Worm (Caenorhabditis elegans) whole organism, midembryonic: ENCODE results near the gene col-125.

Experiments used
- T22C8.4 ChIP-seq: fragments of 200-800 bp; sonication (Bioruptor generic); IDR thresholded peaks from 2 replicates; pipeline ENCODE4 v1.3.6; 2022; ENCODE audit warnings: missing genetic modification characterization, missing compliant biosample characterization
- cog-1 ChIP-seq: sonication (generic microtip); optimal IDR thresholded peaks from 2 replicates; lab custom pipeline; 2016; ENCODE audit warnings: missing genetic modification characterization, missing compliant biosample characterization
- flt-1 ChIP-seq: fragments of 200-800 bp; sonication (Bioruptor generic); IDR thresholded peaks from 2 replicates; pipeline ENCODE4 v1.3.6; 2022; ENCODE audit warnings: missing genetic modification characterization, missing compliant biosample characterization
- klf-2 ChIP-seq: fragments of 200-800 bp; sonication (Bioruptor generic); conservative IDR thresholded peaks from 2 replicates; pipeline ENCODE4 v1.3.6; 2022; ENCODE audit warnings: missing genetic modification reagents, missing genetic modification characterization, missing compliant biosample characterization
- med-1 ChIP-seq: sonication (generic microtip); optimal IDR thresholded peaks from 2 replicates; lab custom pipeline; 2017; ENCODE audit warnings: missing genetic modification characterization, mild to moderate bottlenecking, missing compliant biosample characterization, antibody characterized with exemption, missing genetic modification reagents; ENCODE audit not compliant: insufficient read depth
- tab-1 ChIP-seq: fragments of 200-800 bp; sonication (Bioruptor generic); IDR thresholded peaks from 2 replicates; pipeline ENCODE4 v1.3.6; 2022; ENCODE audit warnings: missing genetic modification characterization, missing compliant biosample characterization
- ztf-23 ChIP-seq: fragments of 200-800 bp; sonication (Bioruptor generic); IDR thresholded peaks from 2 replicates; pipeline ENCODE4 v1.3.6; 2022; ENCODE audit warnings: missing genetic modification reagents, missing genetic modification characterization, missing compliant biosample characterization
- ztf-29 ChIP-seq: fragments of 200-800 bp; sonication (Bioruptor generic); IDR thresholded peaks from 2 replicates; pipeline ENCODE4 v1.3.6; 2022; ENCODE audit warnings: missing genetic modification reagents, missing genetic modification characterization, missing compliant biosample characterization

DNA sequence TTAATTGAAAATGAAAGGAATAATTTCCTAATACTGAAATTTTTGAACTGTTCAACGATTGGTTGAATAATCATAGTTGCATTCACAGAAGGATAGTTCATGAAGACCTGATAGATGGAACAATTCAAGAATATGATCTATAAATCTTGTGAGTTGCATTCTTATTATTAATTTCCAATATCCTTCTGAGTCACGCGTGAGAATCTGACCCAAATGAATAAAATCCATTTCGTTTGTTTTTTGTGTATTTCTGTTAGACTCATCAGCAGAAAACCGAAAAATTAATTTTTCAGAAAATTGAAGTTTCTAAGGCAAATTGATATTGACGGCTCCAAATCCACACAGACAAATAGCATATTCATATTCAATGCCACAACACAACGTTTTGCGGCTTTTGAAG lies 35.9 kb upstream of the col-125 start, which contains the start of gene fbxb-79:
- TF ChIP-seq med-1 (GFP tag; lab: Kevin White, UChicago) = no peak
- no peak for TF ChIP-seq tab-1 (GFP tag; lab: Robert Waterston, UW)
- TF ChIP-seq flt-1 (GFP tag; lab: Robert Waterston, UW) = no peak
- TF ChIP-seq ztf-29 (GFP tag; lab: Robert Waterston, UW) = no peak
- no peak for TF ChIP-seq ztf-23 (GFP tag; lab: Robert Waterston, UW)
- TF ChIP-seq T22C8.4 = no peak
- no peak for TF ChIP-seq cog-1 (tag; lab: Kevin White, UChicago)
- no peak for TF ChIP-seq klf-2 (GFP tag; lab: Robert Waterston, UW)
